Fruit fly (Drosophila melanogaster) whole organism, embryonic: ENCODE measurements around the gene CG13114.
A peak's percentile ranks its signal among the peaks of the same experiment; 100 is the strongest.

Experiments used
- ATbp ChIP-seq: fragments of 200-800 bp; sonication (Bioruptor generic); optimal IDR thresholded peaks from 2 replicates; lab custom pipeline; 2017; ENCODE audit warnings: missing biosample characterization, mild to moderate bottlenecking, missing genetic modification characterization, missing genetic modification reagents
- Antp ChIP-seq: fragments of 200-800 bp; sonication (Bioruptor generic); optimal IDR thresholded peaks from 3 replicates; lab custom pipeline; 2016; ENCODE audit warnings: missing biosample characterization, missing genetic modification characterization
- BtbVII ChIP-seq: fragments of 200-800 bp; sonication (Bioruptor generic); optimal IDR thresholded peaks from 3 replicates; lab custom pipeline; 2017; ENCODE audit warnings: missing biosample characterization, mild to moderate bottlenecking, missing genetic modification characterization
- Bteb2 ChIP-seq: fragments of 200-800 bp; sonication (Bioruptor generic); optimal IDR thresholded peaks from 2 replicates; lab custom pipeline; 2016; ENCODE audit warnings: missing biosample characterization, missing genetic modification characterization
- CG10366 ChIP-seq: fragments of 200-800 bp; sonication (Bioruptor generic); IDR thresholded peaks from 2 replicates; pipeline ENCODE4 v1.3.6; 2022; ENCODE audit warnings: missing biosample characterization, missing genetic modification characterization
- CG10462 ChIP-seq: fragments of 200-800 bp; sonication (Bioruptor generic); optimal IDR thresholded peaks from 2 replicates; lab custom pipeline; 2016; ENCODE audit warnings: missing biosample characterization, missing genetic modification characterization
- CG11085 ChIP-seq: fragments of 200-800 bp; sonication (Bioruptor generic); IDR thresholded peaks from 2 replicates; pipeline ENCODE4 v1.3.6; 2022; ENCODE audit warnings: missing biosample characterization, missing genetic modification characterization
- CG12219 ChIP-seq: fragments of 200-800 bp; sonication (Bioruptor generic); optimal IDR thresholded peaks from 3 replicates; lab custom pipeline; 2018; ENCODE audit warnings: missing biosample characterization, mild to moderate bottlenecking, missing genetic modification characterization
- CG13424 ChIP-seq: fragments of 200-800 bp; sonication (Bioruptor generic); optimal IDR thresholded peaks from 2 replicates; lab custom pipeline; 2019; ENCODE audit warnings: missing biosample characterization, mild to moderate bottlenecking, missing genetic modification characterization, moderate library complexity
- CG13894 ChIP-seq: fragments of 200-800 bp; sonication (Bioruptor generic); optimal IDR thresholded peaks from 3 replicates; lab custom pipeline; 2018; ENCODE audit warnings: missing biosample characterization, mild to moderate bottlenecking, missing genetic modification characterization, moderate library complexity
- CG1647 ChIP-seq: fragments of 200-800 bp; sonication (Bioruptor generic); optimal IDR thresholded peaks from 3 replicates; lab custom pipeline; 2016; ENCODE audit warnings: missing biosample characterization, missing genetic modification characterization
- CG16815 ChIP-seq: fragments of 200-800 bp; sonication (Bioruptor generic); optimal IDR thresholded peaks from 3 replicates; lab custom pipeline; 2017; ENCODE audit warnings: missing biosample characterization, mild to moderate bottlenecking, missing genetic modification characterization
- CG18599 ChIP-seq: fragments of 200-800 bp; sonication (Bioruptor generic); optimal IDR thresholded peaks from 3 replicates; lab custom pipeline; 2017; ENCODE audit warnings: missing biosample characterization, missing genetic modification characterization, mild to moderate bottlenecking, moderate library complexity, missing genetic modification reagents
- CG18764 ChIP-seq: fragments of 200-800 bp; sonication (Bioruptor generic); optimal IDR thresholded peaks from 3 replicates; lab custom pipeline; 2016; ENCODE audit warnings: missing biosample characterization, missing genetic modification characterization
- CG30020 ChIP-seq: fragments of 200-800 bp; optimal IDR thresholded peaks from 2 replicates; lab custom pipeline; 2019; ENCODE audit warnings: missing biosample characterization, mild to moderate bottlenecking, missing genetic modification characterization, moderate library complexity
- CG32532 ChIP-seq: fragments of 200-800 bp; sonication (Bioruptor generic); IDR thresholded peaks from 2 replicates; pipeline ENCODE4 v1.3.6; 2022; ENCODE audit warnings: missing biosample characterization, missing genetic modification characterization
- CG3847 ChIP-seq: fragments of 200-800 bp; sonication (Bioruptor generic); IDR thresholded peaks from 2 replicates; pipeline ENCODE4 v1.3.6; 2022; ENCODE audit warnings: missing biosample characterization, missing genetic modification characterization
- CG6175 ChIP-seq: fragments of 200-800 bp; sonication (Bioruptor generic); IDR thresholded peaks from 3 replicates; pipeline ENCODE4 v1.3.6; 2022; ENCODE audit warnings: missing biosample characterization, missing genetic modification characterization
- CG6254 ChIP-seq: fragments of 200-800 bp; sonication (Bioruptor generic); optimal IDR thresholded peaks from 3 replicates; lab custom pipeline; 2017; ENCODE audit warnings: mild to moderate bottlenecking, missing biosample characterization, missing genetic modification reagents, missing genetic modification characterization
- CG6683 ChIP-seq: fragments of 200-800 bp; sonication (Bioruptor generic); optimal IDR thresholded peaks from 2 replicates; lab custom pipeline; 2017; ENCODE audit warnings: missing biosample characterization, mild to moderate bottlenecking, missing genetic modification characterization, missing genetic modification reagents
- CG7839 ChIP-seq: fragments of 200-800 bp; sonication (Bioruptor generic); optimal IDR thresholded peaks from 3 replicates; lab custom pipeline; 2018; ENCODE audit warnings: missing biosample characterization, mild to moderate bottlenecking, missing genetic modification characterization, moderate library complexity
- CG8765 ChIP-seq: fragments of 200-800 bp; sonication (Bioruptor generic); IDR thresholded peaks from 2 replicates; pipeline ENCODE4 v1.3.6; 2022; ENCODE audit warnings: missing biosample characterization, missing genetic modification characterization
- CG9932 ChIP-seq: fragments of 200-800 bp; sonication (Bioruptor generic); IDR thresholded peaks from 2 replicates; pipeline ENCODE4 v1.3.6; 2022; ENCODE audit warnings: missing biosample characterization, missing genetic modification characterization
- CTCF ChIP-seq: fragments of 200-800 bp; sonication (Bioruptor generic); optimal IDR thresholded peaks from 2 replicates; lab custom pipeline; 2017; ENCODE audit warnings: missing biosample characterization, mild to moderate bottlenecking, missing genetic modification characterization, moderate library complexity
- HmgD ChIP-seq: fragments of 200-800 bp; sonication (Bioruptor generic); optimal IDR thresholded peaks from 3 replicates; lab custom pipeline; 2016; ENCODE audit warnings: missing biosample characterization, missing genetic modification characterization
- Hmr ChIP-seq: fragments of 200-800 bp; sonication (Bioruptor generic); optimal IDR thresholded peaks from 3 replicates; lab custom pipeline; 2017; ENCODE audit warnings: mild to moderate bottlenecking, missing biosample characterization, missing genetic modification reagents, missing genetic modification characterization
- Hr3 ChIP-seq: fragments of 200-800 bp; sonication (Bioruptor generic); optimal IDR thresholded peaks from 3 replicates; lab custom pipeline; 2016; ENCODE audit warnings: missing biosample characterization, missing genetic modification characterization
- MBD-R2 ChIP-seq: fragments of 200-800 bp; sonication (Bioruptor generic); IDR thresholded peaks from 2 replicates; pipeline ENCODE4 v1.3.6; 2022; ENCODE audit warnings: missing biosample characterization, missing genetic modification characterization
- Pdp1 ChIP-seq, 2 experiments: fragments of 200-800 bp; sonication (Bioruptor generic); optimal IDR thresholded peaks; 3 replicates each; lab custom pipeline; 2016; ENCODE audit warnings: missing biosample characterization in 2 of 2, missing genetic modification characterization in 2 of 2, mild to moderate bottlenecking in 1 of 2, moderate library complexity in 1 of 2
- Ravus ChIP-seq: fragments of 200-800 bp; sonication (Bioruptor generic); IDR thresholded peaks from 2 replicates; pipeline ENCODE4 v1.3.6; 2022; ENCODE audit warnings: missing biosample characterization, missing genetic modification characterization
- Tbp ChIP-seq: fragments of >200 bp; optimal IDR thresholded peaks from 2 replicates; lab custom pipeline; 2018; ENCODE audit warnings: missing biosample characterization, missing genetic modification characterization
- bcd ChIP-seq: fragments of 200-800 bp; sonication (Bioruptor generic); optimal IDR thresholded peaks from 2 replicates; lab custom pipeline; 2017; ENCODE audit warnings: missing biosample characterization, mild to moderate bottlenecking, missing genetic modification characterization
- dmrt11E ChIP-seq: fragments of 200-800 bp; sonication (Bioruptor generic); optimal IDR thresholded peaks from 3 replicates; lab custom pipeline; 2018; ENCODE audit warnings: missing biosample characterization, mild to moderate bottlenecking, missing genetic modification characterization, moderate library complexity
- gcm ChIP-seq: fragments of 200-800 bp; sonication (Bioruptor generic); optimal IDR thresholded peaks from 2 replicates; lab custom pipeline; 2019; ENCODE audit warnings: missing biosample characterization, mild to moderate bottlenecking, missing genetic modification characterization, moderate library complexity
- grau ChIP-seq: fragments of 200-800 bp; optimal IDR thresholded peaks from 3 replicates; lab custom pipeline; 2019; ENCODE audit warnings: missing biosample characterization, mild to moderate bottlenecking, missing genetic modification characterization, moderate library complexity
- gsb-n ChIP-seq: fragments of 200-800 bp; sonication (Bioruptor generic); optimal IDR thresholded peaks from 3 replicates; lab custom pipeline; 2018; ENCODE audit warnings: missing biosample characterization, mild to moderate bottlenecking, missing genetic modification characterization
- hth ChIP-seq: fragments of >200 bp; optimal IDR thresholded peaks from 2 replicates; lab custom pipeline; 2017; ENCODE audit warnings: inconsistent platforms
- otp ChIP-seq: fragments of 200-800 bp; sonication (Bioruptor generic); IDR thresholded peaks from 3 replicates; pipeline ENCODE4, ENCODE4 v1.3.6; 2022; ENCODE audit warnings: missing biosample characterization, missing genetic modification characterization
- pan ChIP-seq, 4 experiments: fragments of >200 bp in 3 of 4; fragments of 200-800 bp in 1 of 4; sonication (Bioruptor generic) in 1 of 4; optimal IDR thresholded peaks in 3 of 4; IDR thresholded peaks in 1 of 4; 2 replicates each; pipeline versions ENCODE4 v1.3.6 to Lab custom; 2017 to 2022; ENCODE audit warnings: missing biosample characterization in 2 of 4, missing genetic modification characterization in 2 of 4, mixed read lengths in 1 of 4
- pho ChIP-seq: fragments of 200-800 bp; sonication (Bioruptor generic); optimal IDR thresholded peaks from 2 replicates; lab custom pipeline; 2016; ENCODE audit warnings: missing biosample characterization, missing genetic modification characterization
- ranshi ChIP-seq: fragments of 200-800 bp; sonication (Bioruptor generic); IDR thresholded peaks from 2 replicates; pipeline ENCODE4 v1.3.6; 2022; ENCODE audit warnings: missing biosample characterization, missing genetic modification characterization
- scrt ChIP-seq: fragments of 200-800 bp; sonication (Bioruptor generic); optimal IDR thresholded peaks from 2 replicates; lab custom pipeline; 2018; ENCODE audit warnings: missing biosample characterization, mild to moderate bottlenecking, missing genetic modification characterization, moderate library complexity
- sens ChIP-seq: fragments of 200-800 bp; sonication (Bioruptor generic); peaks from one replicate; lab custom pipeline; 2016; ENCODE audit warnings: missing biosample characterization, missing genetic modification characterization
- tap ChIP-seq: fragments of 200-800 bp; optimal IDR thresholded peaks from 3 replicates; lab custom pipeline; 2019; ENCODE audit warnings: missing biosample characterization, mild to moderate bottlenecking, missing genetic modification characterization, moderate library complexity
- vnd ChIP-seq: fragments of 200-800 bp; sonication (Bioruptor generic); IDR thresholded peaks from 3 replicates; pipeline ENCODE4 v1.3.6; 2022; ENCODE audit warnings: missing biosample characterization, missing genetic modification characterization; ENCODE audit not compliant: partially characterized antibody
- wek ChIP-seq: fragments of 200-800 bp; sonication (Bioruptor generic); optimal IDR thresholded peaks from 3 replicates; lab custom pipeline; 2018; ENCODE audit warnings: missing biosample characterization, mild to moderate bottlenecking, missing genetic modification characterization, moderate library complexity
- zen ChIP-seq: fragments of 200-800 bp; sonication (Bioruptor generic); optimal IDR thresholded peaks from 3 replicates; lab custom pipeline; 2018; ENCODE audit warnings: missing biosample characterization, mild to moderate bottlenecking, missing genetic modification characterization, moderate library complexity
- zen2 ChIP-seq: fragments of 200-800 bp; sonication (Bioruptor generic); IDR thresholded peaks from 3 replicates; pipeline ENCODE4 v1.3.6; 2022; ENCODE audit warnings: missing biosample characterization, missing genetic modification characterization; ENCODE audit not compliant: partially characterized antibody
- zfh1 ChIP-seq: fragments of 200-800 bp; sonication (Bioruptor generic); IDR thresholded peaks from 3 replicates; pipeline ENCODE4 v1.3.6; 2022; ENCODE audit warnings: missing biosample characterization, missing genetic modification characterization

Gene CG13114

dm6 chr2L:9569588-9570434, 24.2 kb downstream of the CG13114 start (continued):
- TF ChIP-seq Ravus (GFP tag; lab: Robert Waterston, UW) (peak; percentile 74), ranshi (GFP tag; lab: Robert Waterston, UW) (peak; percentile 86), CG18764 (GFP tag; lab: Kevin White, UChicago) (peak; percentile 92), zfh1 (GFP tag; lab: Robert Waterston, UW) (peak; percentile 89), BtbVII (peak; percentile 98), CG1647 (peak; percentile 89), pho (GFP tag; lab: Kevin White, UChicago) (peak; percentile 81), zen (tag; lab: Kevin White, UChicago) (peak; percentile 96), wek (GFP tag; lab: Kevin White, UChicago) (peak; percentile 66), Pdp1 (GFP tag; optimal IDR thresholded peaks at IDR 0.05; lab: Kevin White, UChicago) (peak; percentile 77 to 87), MBD-R2 (GFP tag; lab: Robert Waterston, UW) (peak; percentile 67), gsb-n (tag; lab: Kevin White, UChicago) (peak; percentile 89), tap (peak; percentile 91), CG3847 (GFP tag; lab: Robert Waterston, UW) (peak; percentile 88), CG32532 (GFP tag; lab: Robert Waterston, UW) (peak; percentile 94), gcm (GFP tag; lab: Kevin White, UChicago) (peak; percentile 99), CG13424 (peak; percentile 96), CG9932 (peak; percentile 89), zen2 (GFP tag; lab: Robert Waterston, UW) (no peak), ATbp (GFP tag; lab: Kevin White, UChicago) (peak; percentile 93), dmrt11E (tag; lab: Kevin White, UChicago) (peak; percentile 93), CG6175 (GFP tag; lab: Robert Waterston, UW) (peak; percentile 65; the same call in 2 of the 3 replicates), CTCF (GFP tag; lab: Kevin White, UChicago) (peak; percentile 65), pan (optimal IDR thresholded peaks at IDR 0.05; lab: Kevin White, UChicago) (no peak), pan (GFP tag; optimal IDR thresholded peaks at IDR 0.05 in 1 of 2, IDR thresholded peaks at IDR 0.05 in 1 of 2) (peak in 1 of 2 experiments; percentile 93), Hr3 (peak; percentile 95), Tbp (GFP tag; lab: Kevin White, UChicago) (no peak), CG11085 (GFP tag; lab: Robert Waterston, UW) (peak; percentile 78), CG6254 (peak; percentile 93), sens (GFP tag; lab: Kevin White, UChicago) (peak; percentile 96), vnd (GFP tag; lab: Robert Waterston, UW) (peak; percentile 37; the same call in 1 of the 3 replicates), Bteb2 (GFP tag; lab: Kevin White, UChicago) (peak; percentile 83), CG10366 (peak; percentile 85), CG7839 (peak; percentile 98), grau (tag; lab: Kevin White, UChicago) (peak; percentile 97), CG18599 (GFP tag; lab: Kevin White, UChicago) (peak; percentile 98), scrt (peak; percentile 92), CG16815 (GFP tag; lab: Kevin White, UChicago) (peak; percentile 95), CG30020 (tag; lab: Kevin White, UChicago) (peak; percentile 80), CG6683 (GFP tag; lab: Kevin White, UChicago) (peak; percentile 92), bcd (GFP tag; lab: Kevin White, UChicago) (peak; percentile 98), otp (GFP tag; lab: Robert Waterston, UW) (peak; percentile 52; the same call in 1 of the 3 replicates), CG13894 (tag; lab: Kevin White, UChicago) (peak; percentile 94), CG12219 (GFP tag; lab: Kevin White, UChicago) (peak; percentile 89), HmgD (GFP tag; lab: Kevin White, UChicago) (no peak), Hmr (GFP tag; lab: Kevin White, UChicago) (peak; percentile 98), CG8765 (GFP tag; lab: Robert Waterston, UW) (peak; percentile 76), Antp (GFP tag; lab: Kevin White, UChicago) (peak; percentile 80), hth (no peak), CG10462 (GFP tag; lab: Kevin White, UChicago) (peak; percentile 94)
